Worm (Caenorhabditis elegans) whole organism, L3 larva: ENCODE data around the gene gst-12.

ENCODE experiments used
- ZK546.5 ChIP-seq: sonication (generic microtip); optimal IDR thresholded peaks from 2 replicates; lab custom pipeline; 2017; ENCODE audit warnings: missing biosample characterization, missing genetic modification characterization
- aly-2 ChIP-seq: fragments of 150-350 bp; optimal IDR thresholded peaks from 2 replicates; lab custom pipeline; 2014; ENCODE audit warnings: missing biosample characterization, missing genetic modification characterization
- ama-1 ChIP-seq: fragments of 150-350 bp; optimal IDR thresholded peaks from 2 replicates; lab custom pipeline; 2018
- ceh-16 ChIP-seq: sonication (generic microtip); optimal IDR thresholded peaks from 2 replicates; lab custom pipeline; 2017; ENCODE audit warnings: missing biosample characterization, missing genetic modification characterization
- ceh-28 ChIP-seq: fragments of 150-350 bp; optimal IDR thresholded peaks from 2 replicates; lab custom pipeline; 2014; ENCODE audit warnings: missing biosample characterization, missing genetic modification reagents, missing genetic modification characterization
- ceh-82 ChIP-seq: fragments of 150-350 bp; optimal IDR thresholded peaks from 2 replicates; lab custom pipeline; 2014; ENCODE audit warnings: missing biosample characterization, missing genetic modification characterization
- ceh-9 ChIP-seq: sonication (generic microtip); optimal IDR thresholded peaks from 2 replicates; lab custom pipeline; 2018; ENCODE audit warnings: missing biosample characterization, missing genetic modification characterization
- egl-27 ChIP-seq: sonication (generic microtip); optimal IDR thresholded peaks from 4 replicates; lab custom pipeline; 2017; ENCODE audit warnings: missing biosample characterization, missing genetic modification reagents, missing genetic modification characterization
- egl-5 ChIP-seq: fragments of 150-350 bp; optimal IDR thresholded peaks from 2 replicates; lab custom pipeline; 2017; ENCODE audit warnings: missing biosample characterization, missing genetic modification reagents, missing genetic modification characterization, inconsistent platforms
- elt-1 ChIP-seq: fragments of 150-350 bp; optimal IDR thresholded peaks from 2 replicates; lab custom pipeline; 2014; ENCODE audit warnings: missing biosample characterization, missing genetic modification characterization
- elt-2 ChIP-seq: sonication (generic microtip); optimal IDR thresholded peaks from 2 replicates; lab custom pipeline; 2016; ENCODE audit warnings: missing genetic modification reagents, mild to moderate bottlenecking, missing genetic modification characterization, missing compliant biosample characterization
- elt-3 ChIP-seq, 3 experiments: fragments of 150-350 bp in 1 of 3; sonication (generic microtip) in 2 of 3; optimal IDR thresholded peaks; 2 replicates in 2 of 3; 4 replicates in 1 of 3; lab custom pipeline; 2014 to 2017; ENCODE audit warnings: missing biosample characterization in 3 of 3, missing genetic modification characterization in 3 of 3
- eor-1 ChIP-seq, 2 experiments: fragments of 150-350 bp; optimal IDR thresholded peaks; 2 replicates each; lab custom pipeline; 2014 to 2018; ENCODE audit warnings: missing biosample characterization in 2 of 2, missing genetic modification characterization in 2 of 2
- fkh-10 ChIP-seq: sonication (generic microtip); optimal IDR thresholded peaks from 2 replicates; lab custom pipeline; 2017; ENCODE audit warnings: missing biosample characterization, missing genetic modification reagents, missing genetic modification characterization
- fkh-2 ChIP-seq: fragments of 150-350 bp; optimal IDR thresholded peaks from 2 replicates; lab custom pipeline; 2014; ENCODE audit warnings: missing biosample characterization, missing genetic modification reagents, missing genetic modification characterization
- fos-1 ChIP-seq: fragments of 150-350 bp; optimal IDR thresholded peaks from 2 replicates; lab custom pipeline; 2014; ENCODE audit warnings: missing biosample characterization, missing genetic modification characterization
- hmg-11 ChIP-seq: sonication (generic microtip); optimal IDR thresholded peaks from 2 replicates; lab custom pipeline; 2016; ENCODE audit warnings: missing genetic modification characterization, missing compliant biosample characterization
- jun-1 ChIP-seq: fragments of 150-350 bp; optimal IDR thresholded peaks from 2 replicates; lab custom pipeline; 2014; ENCODE audit warnings: missing biosample characterization, missing genetic modification reagents, missing genetic modification characterization
- lin-39 ChIP-seq: fragments of 150-350 bp; optimal IDR thresholded peaks from 2 replicates; lab custom pipeline; 2018; ENCODE audit warnings: missing biosample characterization, missing genetic modification reagents, missing genetic modification characterization
- lsy-12 ChIP-seq: sonication (generic microtip); optimal IDR thresholded peaks from 2 replicates; lab custom pipeline; 2016; ENCODE audit warnings: mild to moderate bottlenecking, missing genetic modification characterization, missing compliant biosample characterization
- mml-1 ChIP-seq: fragments of 150-350 bp; sonication (generic microtip); optimal IDR thresholded peaks from 3 replicates; lab custom pipeline; 2014; ENCODE audit warnings: missing biosample characterization, missing genetic modification characterization
- nfya-1 ChIP-seq: sonication (generic microtip); optimal IDR thresholded peaks from 2 replicates; lab custom pipeline; 2017; ENCODE audit warnings: missing genetic modification characterization, mild to moderate bottlenecking, missing compliant biosample characterization, antibody characterized with exemption, moderate library complexity; ENCODE audit not compliant: insufficient read depth
- nhr-11 ChIP-seq: fragments of 150-350 bp; optimal IDR thresholded peaks from 2 replicates; lab custom pipeline; 2014; ENCODE audit warnings: missing biosample characterization, missing genetic modification characterization
- nhr-12 ChIP-seq: fragments of 150-350 bp; optimal IDR thresholded peaks from 2 replicates; lab custom pipeline; 2014; ENCODE audit warnings: missing biosample characterization, missing genetic modification characterization
- nhr-23 ChIP-seq: fragments of 150-350 bp; optimal IDR thresholded peaks from 2 replicates; lab custom pipeline; 2014; ENCODE audit warnings: missing biosample characterization, missing genetic modification reagents, missing genetic modification characterization
- nhr-237 ChIP-seq: fragments of 150-350 bp; optimal IDR thresholded peaks from 2 replicates; lab custom pipeline; 2014; ENCODE audit warnings: missing biosample characterization, missing genetic modification characterization
- nhr-25 ChIP-seq: sonication (generic microtip); optimal IDR thresholded peaks from 2 replicates; lab custom pipeline; 2017; ENCODE audit warnings: missing biosample characterization, missing genetic modification characterization
- nhr-28 ChIP-seq: fragments of 150-350 bp; optimal IDR thresholded peaks from 2 replicates; lab custom pipeline; 2014; ENCODE audit warnings: missing biosample characterization, missing genetic modification characterization
- nhr-43 ChIP-seq: sonication (generic microtip); optimal IDR thresholded peaks from 2 replicates; lab custom pipeline; 2016; ENCODE audit warnings: mild to moderate bottlenecking, missing genetic modification characterization, missing compliant biosample characterization; ENCODE audit not compliant: poor library complexity, severe bottlenecking
- nhr-76 ChIP-seq: fragments of 150-350 bp; sonication (generic microtip); optimal IDR thresholded peaks from 5 replicates; lab custom pipeline; 2014; ENCODE audit warnings: missing biosample characterization, missing genetic modification characterization
- nhr-77 ChIP-seq: fragments of 150-350 bp; optimal IDR thresholded peaks from 2 replicates; lab custom pipeline; 2014; ENCODE audit warnings: missing biosample characterization, missing genetic modification characterization
- pha-4 ChIP-seq: fragments of 150-350 bp; optimal IDR thresholded peaks from 2 replicates; lab custom pipeline; 2014; ENCODE audit warnings: missing biosample characterization, missing genetic modification reagents, missing genetic modification characterization
- pqm-1 ChIP-seq: fragments of 150-350 bp; optimal IDR thresholded peaks from 2 replicates; lab custom pipeline; 2017; ENCODE audit warnings: missing biosample characterization, missing genetic modification characterization, inconsistent platforms
- skn-1 ChIP-seq: fragments of 150-350 bp; optimal IDR thresholded peaks from 2 replicates; lab custom pipeline; 2014; ENCODE audit warnings: missing biosample characterization, missing genetic modification characterization
- tbx-2 ChIP-seq: sonication (generic microtip); optimal IDR thresholded peaks from 2 replicates; lab custom pipeline; 2016; ENCODE audit warnings: mild to moderate bottlenecking, missing genetic modification characterization, missing compliant biosample characterization
- unc-62 ChIP-seq: fragments of 150-350 bp; sonication (generic microtip); optimal IDR thresholded peaks from 4 replicates; lab custom pipeline; 2014; ENCODE audit warnings: missing biosample characterization, missing genetic modification reagents, missing genetic modification characterization
- zag-1 ChIP-seq: fragments of 150-350 bp; optimal IDR thresholded peaks from 2 replicates; lab custom pipeline; 2014; ENCODE audit warnings: missing biosample characterization, missing genetic modification characterization
- ztf-11 ChIP-seq: fragments of 150-350 bp; optimal IDR thresholded peaks from 2 replicates; lab custom pipeline; 2014; ENCODE audit warnings: missing biosample characterization, missing genetic modification characterization

gst-12 gene

DNA sequence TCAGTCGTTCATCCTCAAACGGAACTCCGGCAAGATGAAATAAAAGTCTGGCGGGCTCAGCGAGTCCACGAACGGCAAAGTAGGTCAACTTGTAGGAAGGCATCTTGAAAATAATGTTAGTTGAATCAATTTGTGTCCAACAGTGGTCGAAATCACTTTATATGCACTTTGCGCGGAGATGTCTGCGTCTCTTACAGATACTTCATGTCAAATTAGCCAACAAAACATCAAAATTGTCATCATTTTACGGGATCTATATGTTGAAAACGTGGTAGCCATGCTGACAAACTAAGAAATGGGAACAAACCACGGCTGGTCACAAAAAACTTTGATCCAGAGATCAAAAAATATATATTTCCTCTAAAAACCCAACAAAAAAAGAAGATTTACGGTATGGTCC is at the start of gene gst-12:
Gene gst-12 (minus strand): TSS at position 254 of the 400 bp plus-strand sequence.
- TF ChIP-seq pha-4 (tag; lab: Kevin White, UChicago) = no peak
- TF ChIP-seq nhr-23 = peak; percentile 60
- peak; percentile 51 for TF ChIP-seq nhr-43
- peak; percentile 29 for TF ChIP-seq nhr-25

DNA sequence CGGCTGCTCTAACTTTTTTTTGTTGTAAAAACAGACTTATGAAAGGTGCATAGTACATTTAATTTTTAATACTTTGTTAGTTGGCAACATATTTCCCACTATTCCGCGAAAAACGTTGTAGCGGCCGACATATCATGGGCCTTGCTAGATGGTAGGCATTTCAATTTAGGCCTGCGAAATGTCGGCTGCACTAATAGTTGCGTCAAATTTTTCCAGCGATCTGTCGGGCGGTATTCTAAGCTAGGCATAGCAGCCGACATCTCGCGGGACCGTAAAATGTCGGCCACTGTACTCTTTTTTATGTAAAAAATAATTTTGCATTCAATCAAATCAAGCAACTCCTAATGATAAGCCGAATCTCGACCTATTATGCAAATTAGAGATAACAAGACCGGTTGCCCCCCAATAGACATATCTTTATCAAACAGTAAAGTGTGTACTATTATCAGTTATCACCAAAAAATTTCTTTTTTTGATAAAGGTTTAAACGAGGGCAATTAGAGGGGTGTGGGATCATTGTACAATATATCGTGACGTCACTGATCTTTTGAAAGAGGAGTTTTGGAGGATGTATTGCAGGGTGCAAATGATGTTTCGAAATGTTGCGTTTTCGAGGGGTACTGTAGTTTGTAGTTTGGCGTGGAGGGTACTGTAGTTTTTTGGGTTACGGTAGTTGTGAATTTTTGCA is 47.3 kb upstream of the gst-12 start:
- TF ChIP-seq nhr-76 (tag; lab: Kevin White, UChicago) (peak; percentile 9), pqm-1 (tag; lab: Kevin White, UChicago) (peak; percentile 93), nfya-1 (peak; percentile 27), zag-1 (tag; lab: Kevin White, UChicago) (no peak), elt-2 (peak; percentile 98), ceh-28 (no peak), fos-1 (tag; lab: Kevin White, UChicago) (no peak), eor-1 (tag; optimal IDR thresholded peaks at IDR 0.05; lab: Kevin White, UChicago) (no peak), jun-1 (tag; lab: Kevin White, UChicago) (peak; percentile 74), elt-3 (tag; optimal IDR thresholded peaks at IDR 0.05; lab: Kevin White, UChicago) (peak in 1 of 3 experiments; percentile 62), pha-4 (tag; lab: Kevin White, UChicago) (peak; percentile 33), egl-5 (tag; lab: Kevin White, UChicago) (no peak), elt-1 (tag; lab: Kevin White, UChicago) (no peak), tbx-2 (tag; lab: Kevin White, UChicago) (no peak)

DNA sequence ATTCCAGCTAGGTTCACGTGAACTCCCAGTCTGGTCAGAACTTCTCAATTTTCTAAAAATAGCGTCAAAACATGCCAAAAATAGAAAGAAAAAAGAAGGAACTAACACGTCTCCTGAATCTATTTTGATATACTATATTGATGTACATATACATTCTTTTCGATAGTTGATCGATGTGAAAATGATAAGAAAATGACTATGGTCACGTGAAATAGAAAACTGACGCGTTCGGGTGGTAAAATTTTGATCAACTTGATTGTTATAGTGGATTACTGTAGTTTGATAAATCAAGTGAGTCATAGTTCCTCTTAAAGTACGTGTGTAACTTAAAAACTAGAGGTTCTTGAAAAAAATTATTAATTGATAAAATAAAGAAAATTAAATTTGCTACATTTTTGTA is 46.6 kb upstream of the gst-12 start:
- TF ChIP-seq ceh-9 (tag; lab: Kevin White, UChicago) = no peak
- peak; percentile 89 for TF ChIP-seq elt-2
- TF ChIP-seq unc-62 (GFP tag; lab: Kevin White, UChicago) = no peak
- TF ChIP-seq nhr-43 = no peak
- TF ChIP-seq pha-4 (tag; lab: Kevin White, UChicago) = peak; percentile 41
- no peak for TF ChIP-seq fos-1 (tag; lab: Kevin White, UChicago)
- no peak for TF ChIP-seq egl-5 (tag; lab: Kevin White, UChicago)
- TF ChIP-seq hmg-11 (tag; lab: Kevin White, UChicago) = no peak
- no peak for TF ChIP-seq skn-1 (tag; lab: Kevin White, UChicago)
- no peak for TF ChIP-seq egl-27 (tag; lab: Kevin White, UChicago)
- no peak for TF ChIP-seq lin-39 (tag; lab: Kevin White, UChicago)
- no peak for TF ChIP-seq lsy-12 (tag; lab: Kevin White, UChicago)
- TF ChIP-seq nhr-11 (tag; lab: Kevin White, UChicago) = no peak
- no peak for TF ChIP-seq ztf-11 (tag; lab: Kevin White, UChicago)
- TF ChIP-seq nhr-12 = no peak
- TF ChIP-seq nhr-28 (tag; lab: Kevin White, UChicago) = no peak
- TF ChIP-seq nfya-1 = no peak
- TF ChIP-seq eor-1 (tag; optimal IDR thresholded peaks at IDR 0.05; lab: Kevin White, UChicago) = no peak
- no peak for TF ChIP-seq nhr-25
- peak; percentile 69 for TF ChIP-seq jun-1 (tag; lab: Kevin White, UChicago)
- TF ChIP-seq nhr-23 = no peak
- TF ChIP-seq nhr-237 = no peak
- no peak for TF ChIP-seq ceh-16
- TF ChIP-seq nhr-77 (tag; lab: Kevin White, UChicago) = no peak
- TF ChIP-seq pqm-1 (tag; lab: Kevin White, UChicago) = peak; percentile 86
- TF ChIP-seq mml-1 = no peak
- no peak for TF ChIP-seq aly-2
- no peak for TF ChIP-seq fkh-2
- no peak for TF ChIP-seq fkh-10 (GFP tag; lab: Kevin White, UChicago)
- TF ChIP-seq ZK546.5 (tag; lab: Kevin White, UChicago) = no peak
- TF ChIP-seq ama-1 (lab: Kevin White, UChicago) = no peak
- no peak for TF ChIP-seq ceh-82 (tag; lab: Kevin White, UChicago)

DNA sequence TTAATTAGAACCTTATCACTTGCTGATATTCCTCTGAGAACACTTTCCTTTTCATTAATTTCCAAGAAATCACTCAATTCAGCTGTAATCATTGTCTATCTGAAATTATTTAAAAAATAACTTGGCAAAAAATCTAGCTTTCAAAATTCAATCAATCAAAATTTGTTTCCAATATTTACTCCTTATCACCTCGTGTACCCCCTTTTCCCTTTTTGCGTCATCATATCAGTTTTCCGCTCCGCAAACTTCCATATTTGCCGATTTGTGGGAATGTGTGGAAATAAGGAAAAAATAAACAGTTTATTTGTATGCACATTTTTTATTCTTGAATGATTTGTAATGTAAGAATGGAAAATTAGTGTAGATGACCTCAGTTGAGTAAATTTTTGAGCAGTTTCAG is 44.1 kb upstream of the gst-12 start, which contains the start of gene C31C9.6:
Gene C31C9.6 (minus strand): TSS at position 101 of the 400 bp plus-strand sequence.
- TF ChIP-seq elt-2 = peak; percentile 30
